Fruit fly (Drosophila melanogaster): ENCODE results near the gene CG8086.

- TF ChIP-seq Gug (GFP tag; IDR thresholded peaks at IDR 0.05) (no peak), vri (GFP tag; optimal IDR thresholded peaks at IDR 0.05) (no peak), Blimp-1 (GFP tag; optimal IDR thresholded peaks at IDR 0.05) (no peak), fd59A (GFP tag; optimal IDR thresholded peaks at IDR 0.05) (no peak), CG16779 (tag; optimal IDR thresholded peaks at IDR 0.05) (no peak), OdsH (GFP tag; optimal IDR thresholded peaks at IDR 0.05) (no peak), CG6276 (GFP tag; optimal IDR thresholded peaks at IDR 0.05) (no peak), CG10631 (GFP tag; optimal IDR thresholded peaks at IDR 0.05) (no peak)
These were observed 47.9 kb downstream of the CG8086 start for dm6 chr2L:8209362-8209761.

All from whole organism, prepupa.